Fruit fly (Drosophila melanogaster) Kc167 (cell line): ENCODE measurements around the gene CG14391.

Experiments
- Myc ChIP-seq: fragments of >200 bp; optimal IDR thresholded peaks from 2 replicates; lab custom pipeline; 2017; ENCODE audit warnings: missing external identifiers
- h ChIP-seq: fragments of >200 bp; optimal IDR thresholded peaks from 3 replicates; lab custom pipeline; 2018; ENCODE audit warnings: missing external identifiers
- insv ChIP-seq: fragments of >200 bp; optimal IDR thresholded peaks from 3 replicates; lab custom pipeline; 2018; ENCODE audit warnings: missing external identifiers
- ttk ChIP-seq: sonication (Bioruptor generic); optimal IDR thresholded peaks from 2 replicates; lab custom pipeline; 2017; ENCODE audit warnings: missing external identifiers

- TF ChIP-seq ttk (lab: Kevin White, UChicago) (no peak), Myc (lab: Kevin White, UChicago) (no peak), h (lab: Kevin White, UChicago) (no peak), insv (lab: Kevin White, UChicago) (no peak)
Measured at dm6 chr3R:12715253-12715652, 20.6 kb upstream of the CG14391 start.
